Fruit fly (Drosophila melanogaster): Measurements from ENCODE around the gene Eip75B.

dm6 chr3L:17931887-17932286, 132.6 kb downstream of the Eip75B start:
- TF ChIP-seq h (optimal IDR thresholded peaks at IDR 0.05) = no peak
- no peak for TF ChIP-seq Sin3A (optimal IDR thresholded peaks at IDR 0.05)
- TF ChIP-seq insv (optimal IDR thresholded peaks at IDR 0.05) = no peak
